Worm (Caenorhabditis elegans) whole organism, mixed stage, embryonic: ENCODE data around the gene srxa-2.

ENCODE experiments used
- blmp-1 ChIP-seq: fragments of 150-350 bp; optimal IDR thresholded peaks from 2 replicates; lab custom pipeline; 2014; ENCODE audit warnings: missing biosample characterization, missing genetic modification characterization
- ceh-39 ChIP-seq: fragments of 150-350 bp; optimal IDR thresholded peaks from 2 replicates; lab custom pipeline; 2014; ENCODE audit warnings: missing biosample characterization, missing genetic modification characterization
- ces-1 ChIP-seq: fragments of 150-350 bp; optimal IDR thresholded peaks from 2 replicates; lab custom pipeline; 2014; ENCODE audit warnings: missing biosample characterization, missing genetic modification reagents, missing genetic modification characterization
- lsy-2 ChIP-seq: fragments of 150-350 bp; optimal IDR thresholded peaks from 2 replicates; lab custom pipeline; 2014; ENCODE audit warnings: missing biosample characterization, missing genetic modification characterization
- mls-2 ChIP-seq: sonication (generic microtip); optimal IDR thresholded peaks from 2 replicates; lab custom pipeline; 2016; ENCODE audit warnings: mild to moderate bottlenecking, missing genetic modification characterization, moderate library complexity, missing compliant biosample characterization
- nhr-12 ChIP-seq: fragments of 150-350 bp; optimal IDR thresholded peaks from 2 replicates; lab custom pipeline; 2014; ENCODE audit warnings: missing biosample characterization, missing genetic modification characterization
- nhr-2 ChIP-seq: fragments of 150-350 bp; optimal IDR thresholded peaks from 2 replicates; lab custom pipeline; 2014; ENCODE audit warnings: missing biosample characterization, missing genetic modification characterization
- nhr-237 ChIP-seq: fragments of 150-350 bp; optimal IDR thresholded peaks from 2 replicates; lab custom pipeline; 2014; ENCODE audit warnings: missing biosample characterization, missing genetic modification characterization
- nhr-76 ChIP-seq: sonication (generic microtip); optimal IDR thresholded peaks from 2 replicates; lab custom pipeline; 2017; ENCODE audit warnings: missing biosample characterization, missing genetic modification characterization
- pha-4 ChIP-seq: fragments of 150-350 bp; optimal IDR thresholded peaks from 2 replicates; lab custom pipeline; 2018; ENCODE audit warnings: missing biosample characterization, missing genetic modification reagents, missing genetic modification characterization
- unc-62 ChIP-seq: fragments of 150-350 bp; optimal IDR thresholded peaks from 2 replicates; lab custom pipeline; 2014; ENCODE audit warnings: missing biosample characterization, missing genetic modification reagents, missing genetic modification characterization
- ztf-11 ChIP-seq: fragments of 150-350 bp; optimal IDR thresholded peaks from 2 replicates; lab custom pipeline; 2014; ENCODE audit warnings: missing biosample characterization, missing genetic modification characterization

ce11 chrIV:9467418-9467817 is 44.2 kb downstream of the srxa-2 start, which contains the start of gene F38E11.6:
- TF ChIP-seq mls-2 (tag; lab: Kevin White, UChicago) (no peak), pha-4 (tag; lab: Kevin White, UChicago) (no peak), nhr-237 (tag; lab: Kevin White, UChicago) (no peak), unc-62 (GFP tag; lab: Kevin White, UChicago) (no peak), ztf-11 (tag; lab: Kevin White, UChicago) (no peak), nhr-12 (tag; lab: Kevin White, UChicago) (no peak), nhr-76 (no peak), ces-1 (GFP tag; lab: Kevin White, UChicago) (no peak), nhr-2 (no peak), blmp-1 (tag; lab: Kevin White, UChicago) (no peak), lsy-2 (tag; lab: Kevin White, UChicago) (no peak), ceh-39 (tag; lab: Kevin White, UChicago) (no peak)
